Worm (Caenorhabditis elegans): ENCODE measurements around the gene R07E5.17.

ce11 chrIII:4379717-4380116, 24.5 kb downstream of the R07E5.17 start, which contains the start of gene B0284.3:
- TF ChIP-seq rpc-1 (optimal IDR thresholded peaks at IDR 0.05) = no peak
- no peak for TF ChIP-seq rpc-1 (tag; optimal IDR thresholded peaks at IDR 0.05)
- no peak for TF ChIP-seq snpc-1.1 (tag; optimal IDR thresholded peaks at IDR 0.05; ENCODE audit: insufficient read depth)
- TF ChIP-seq tlf-1 (GFP tag; optimal IDR thresholded peaks at IDR 0.05) = no peak
- no peak for TF ChIP-seq egl-18 (GFP tag; IDR thresholded peaks at IDR 0.05)
- TF ChIP-seq nhr-27 (tag; optimal IDR thresholded peaks at IDR 0.05) = no peak
- TF ChIP-seq ama-1 (optimal IDR thresholded peaks at IDR 0.05) = no peak
- no peak for TF ChIP-seq ama-1 (GFP tag; optimal IDR thresholded peaks at IDR 0.05)

Data from whole organism, young adult.